Worm (Caenorhabditis elegans): ENCODE results near the gene gsto-1.

The gsto-1 gene

ce11 chrIII:7973968-7974607 lies 27.3 kb upstream of the gsto-1 start (continued):
- no peak for TF ChIP-seq aha-1 (tag; optimal IDR thresholded peaks at IDR 0.05)

ce11 chrIII:7973201-7973767 lies 26.5 kb upstream of the gsto-1 start, which contains the start of the genes eef-1B.1 and aco-2:
Gene eef-1B.1, minus strand, starts transcription at chrIII:7973386.
Gene aco-2, plus strand, starts transcription at chrIII:7973717.
- TF ChIP-seq irx-1 (tag; optimal IDR thresholded peaks at IDR 0.05) = peak; percentile 78
- TF ChIP-seq C16A3.4 (tag; optimal IDR thresholded peaks at IDR 0.05) = peak; percentile 96
- TF ChIP-seq ztf-4 (tag; optimal IDR thresholded peaks at IDR 0.05) = peak; percentile 89
- peak; percentile 98 for TF ChIP-seq unc-130 (tag; optimal IDR thresholded peaks at IDR 0.05)
- peak; percentile 33 for TF ChIP-seq vab-15 (tag; optimal IDR thresholded peaks at IDR 0.05)
- TF ChIP-seq elt-2 (tag; optimal IDR thresholded peaks at IDR 0.05) = peak; percentile 74
- peak; percentile 95 for TF ChIP-seq swsn-7 (tag; optimal IDR thresholded peaks at IDR 0.05)
- peak; percentile 85 for TF ChIP-seq snpc-4 (tag; optimal IDR thresholded peaks at IDR 0.05)
- no peak for TF ChIP-seq ceh-63 (GFP tag; optimal IDR thresholded peaks at IDR 0.05)
- peak; percentile 39 for TF ChIP-seq nhr-237 (tag; optimal IDR thresholded peaks at IDR 0.05)
- peak; percentile 43 for TF ChIP-seq fkh-10 (GFP tag; optimal IDR thresholded peaks at IDR 0.05)
- TF ChIP-seq nhr-19 (GFP tag; conservative IDR thresholded peaks at IDR 0.05) = peak; percentile 96
- peak; percentile 64 for TF ChIP-seq ceh-8 (GFP tag; optimal IDR thresholded peaks at IDR 0.05)
- TF ChIP-seq zag-1 (tag; optimal IDR thresholded peaks at IDR 0.05) = peak; percentile 2
- TF ChIP-seq nhr-11 (tag; optimal IDR thresholded peaks at IDR 0.05) = peak; percentile 43
- no peak for TF ChIP-seq alr-1 (tag; optimal IDR thresholded peaks at IDR 0.05; ENCODE audit: borderline replicate concordance)
- peak; percentile 69 for TF ChIP-seq lin-39 (tag; optimal IDR thresholded peaks at IDR 0.05)
- TF ChIP-seq ama-1 (optimal IDR thresholded peaks at IDR 0.05) = peak; percentile 53
- TF ChIP-seq C04F5.9 (tag; optimal IDR thresholded peaks at IDR 0.05) = peak; percentile 69
- TF ChIP-seq skn-1 (tag; optimal IDR thresholded peaks at IDR 0.05) = peak; percentile 90
- peak; percentile 95 for TF ChIP-seq nhr-90 (tag; optimal IDR thresholded peaks at IDR 0.05; ENCODE audit: poor library complexity)
- peak; percentile 95 for TF ChIP-seq tbx-2 (tag; optimal IDR thresholded peaks at IDR 0.05)
- peak; percentile 73 for TF ChIP-seq F16B12.6 (tag; optimal IDR thresholded peaks at IDR 0.05)
- no peak for TF ChIP-seq nhr-12 (tag; optimal IDR thresholded peaks at IDR 0.05)
- TF ChIP-seq sptf-1 (tag; optimal IDR thresholded peaks at IDR 0.05) = no peak
- peak; percentile 89 for TF ChIP-seq fkh-8 (tag; optimal IDR thresholded peaks at IDR 0.05)
- TF ChIP-seq pax-3 (tag; optimal IDR thresholded peaks at IDR 0.05) = peak; percentile 78
- TF ChIP-seq xbp-1 (tag; optimal IDR thresholded peaks at IDR 0.05) = peak; percentile 92
- TF ChIP-seq hlh-4 (tag; optimal IDR thresholded peaks at IDR 0.05) = no peak
- TF ChIP-seq sox-4 (tag; optimal IDR thresholded peaks at IDR 0.05) = peak; percentile 70
- TF ChIP-seq dsc-1 (tag; optimal IDR thresholded peaks at IDR 0.05) = peak; percentile 98
- no peak for TF ChIP-seq efl-3 (GFP tag; optimal IDR thresholded peaks at IDR 0.05)
- TF ChIP-seq snu-23 (GFP tag; optimal IDR thresholded peaks at IDR 0.05) = peak; percentile 97
- peak; percentile 97 for TF ChIP-seq nhr-85 (tag)
- no peak for TF ChIP-seq unc-30 (tag; optimal IDR thresholded peaks at IDR 0.05)
- TF ChIP-seq aly-2 (tag; optimal IDR thresholded peaks at IDR 0.05) = peak; percentile 38
- peak; percentile 33 for TF ChIP-seq mef-2 (tag; optimal IDR thresholded peaks at IDR 0.05)
- TF ChIP-seq mep-1 (tag; optimal IDR thresholded peaks at IDR 0.05) = peak; percentile 91
- no peak for TF ChIP-seq egl-27 (tag; optimal IDR thresholded peaks at IDR 0.05)
- peak; percentile 26 for TF ChIP-seq fkh-4 (tag; optimal IDR thresholded peaks at IDR 0.05; ENCODE audit: borderline replicate concordance)
- no peak for TF ChIP-seq ces-1 (GFP tag; optimal IDR thresholded peaks at IDR 0.05)
- TF ChIP-seq lsy-2 (tag; optimal IDR thresholded peaks at IDR 0.05) = peak; percentile 94 to 96
- TF ChIP-seq unc-98 (GFP tag; IDR thresholded peaks at IDR 0.05) = no peak
- peak; percentile 95 for TF ChIP-seq blmp-1 (tag; optimal IDR thresholded peaks at IDR 0.05)
- peak; percentile 89 for TF ChIP-seq jun-1 (tag; optimal IDR thresholded peaks at IDR 0.05)
- peak; percentile 91 to 93 for TF ChIP-seq efl-1 (optimal IDR thresholded peaks at IDR 0.05)
- peak; percentile 83 to 98 for TF ChIP-seq efl-1 (GFP tag; optimal IDR thresholded peaks at IDR 0.05 in 1 of 2)
- TF ChIP-seq isw-1 (GFP tag; IDR thresholded peaks at IDR 0.05) = peak; percentile 89
- TF ChIP-seq ceh-88 (GFP tag; IDR thresholded peaks at IDR 0.05) = peak; percentile 62
- TF ChIP-seq lin-15B (tag; optimal IDR thresholded peaks at IDR 0.05) = peak; percentile 84
- TF ChIP-seq ets-5 (GFP tag; IDR thresholded peaks at IDR 0.05) = no peak
